Fruit fly (Drosophila melanogaster) whole organism, embryonic: ENCODE results near the gene Muted.

Source experiments
- Ada2b ChIP-seq: fragments of 200-800 bp; sonication (Bioruptor generic); IDR thresholded peaks from 2 replicates; pipeline ENCODE4 v1.3.6; 2022; ENCODE audit warnings: missing biosample characterization, missing genetic modification characterization
- Atf6 ChIP-seq: fragments of 200-800 bp; sonication (Bioruptor generic); IDR thresholded peaks from 2 replicates; pipeline ENCODE4 v1.3.6; 2022; ENCODE audit warnings: missing biosample characterization, missing genetic modification characterization
- BtbVII ChIP-seq: fragments of 200-800 bp; sonication (Bioruptor generic); optimal IDR thresholded peaks from 3 replicates; lab custom pipeline; 2017; ENCODE audit warnings: missing biosample characterization, mild to moderate bottlenecking, missing genetic modification characterization
- CG10209 ChIP-seq: fragments of 200-800 bp; sonication (Bioruptor generic); optimal IDR thresholded peaks from 3 replicates; lab custom pipeline; 2017; ENCODE audit warnings: missing biosample characterization, mild to moderate bottlenecking, missing genetic modification characterization, missing genetic modification reagents
- CG10366 ChIP-seq: fragments of 200-800 bp; sonication (Bioruptor generic); IDR thresholded peaks from 2 replicates; pipeline ENCODE4 v1.3.6; 2022; ENCODE audit warnings: missing biosample characterization, missing genetic modification characterization
- CG10979 ChIP-seq: fragments of 200-800 bp; sonication (Bioruptor generic); optimal IDR thresholded peaks from 2 replicates; lab custom pipeline; 2018; ENCODE audit warnings: missing biosample characterization, mild to moderate bottlenecking, missing genetic modification characterization, moderate library complexity
- CG11696 ChIP-seq: fragments of 200-800 bp; sonication (Bioruptor generic); IDR thresholded peaks from 2 replicates; pipeline ENCODE4 v1.3.6; 2022; ENCODE audit warnings: missing biosample characterization, missing genetic modification characterization
- CG12769 ChIP-seq: fragments of 200-800 bp; sonication (Bioruptor generic); optimal IDR thresholded peaks from 2 replicates; lab custom pipeline; 2019; ENCODE audit warnings: missing biosample characterization, mild to moderate bottlenecking, missing genetic modification characterization, moderate library complexity
- CG13894 ChIP-seq: fragments of 200-800 bp; sonication (Bioruptor generic); optimal IDR thresholded peaks from 3 replicates; lab custom pipeline; 2018; ENCODE audit warnings: missing biosample characterization, mild to moderate bottlenecking, missing genetic modification characterization, moderate library complexity
- CG14014 ChIP-seq: fragments of 200-800 bp; sonication (Bioruptor generic); IDR thresholded peaks from 2 replicates; pipeline ENCODE4 v1.3.6; 2022; ENCODE audit warnings: missing biosample characterization, missing genetic modification characterization
- CG14441 ChIP-seq: fragments of 200-800 bp; sonication (Bioruptor generic); IDR thresholded peaks from 2 replicates; pipeline ENCODE4 v1.3.6; 2022; ENCODE audit warnings: missing biosample characterization, missing genetic modification characterization
- CG17186 ChIP-seq: fragments of 200-800 bp; sonication (Bioruptor generic); optimal IDR thresholded peaks from 3 replicates; lab custom pipeline; 2017; ENCODE audit warnings: missing biosample characterization, missing genetic modification reagents, missing genetic modification characterization
- CG18476 ChIP-seq: fragments of 200-800 bp; sonication (Bioruptor generic); optimal IDR thresholded peaks from 2 replicates; lab custom pipeline; 2016; ENCODE audit warnings: missing biosample characterization, mild to moderate bottlenecking, missing genetic modification characterization
- CG2120 ChIP-seq: fragments of 200-800 bp; sonication (Bioruptor generic); optimal IDR thresholded peaks from 3 replicates; lab custom pipeline; 2016; ENCODE audit warnings: missing biosample characterization, missing genetic modification characterization
- CG2678 ChIP-seq: fragments of 200-800 bp; sonication (Bioruptor generic); optimal IDR thresholded peaks from 3 replicates; lab custom pipeline; 2019; ENCODE audit warnings: missing biosample characterization, mild to moderate bottlenecking, missing genetic modification characterization, moderate library complexity
- CG30403 ChIP-seq: fragments of 200-800 bp; sonication (Bioruptor generic); optimal IDR thresholded peaks from 3 replicates; lab custom pipeline; 2016; ENCODE audit warnings: missing biosample characterization, missing genetic modification characterization
- CG3281 ChIP-seq: fragments of 200-800 bp; sonication (Bioruptor generic); optimal IDR thresholded peaks from 3 replicates; lab custom pipeline; 2017; ENCODE audit warnings: missing biosample characterization, mild to moderate bottlenecking, missing genetic modification characterization
- CG33213 ChIP-seq: fragments of 200-800 bp; sonication (Bioruptor generic); optimal IDR thresholded peaks from 3 replicates; lab custom pipeline; 2016; ENCODE audit warnings: missing biosample characterization, missing genetic modification characterization
- CG33557 ChIP-seq: fragments of 200-800 bp; sonication (Bioruptor generic); optimal IDR thresholded peaks from 2 replicates; lab custom pipeline; 2019; ENCODE audit warnings: missing biosample characterization, mild to moderate bottlenecking, missing genetic modification characterization, moderate library complexity
- CG6175 ChIP-seq: fragments of 200-800 bp; sonication (Bioruptor generic); IDR thresholded peaks from 3 replicates; pipeline ENCODE4 v1.3.6; 2022; ENCODE audit warnings: missing biosample characterization, missing genetic modification characterization
- CG9727 ChIP-seq: fragments of 200-800 bp; sonication (Bioruptor generic); optimal IDR thresholded peaks from 3 replicates; lab custom pipeline; 2017; ENCODE audit warnings: missing biosample characterization, mild to moderate bottlenecking, missing genetic modification characterization
- CG9797 ChIP-seq: fragments of 200-800 bp; sonication (Bioruptor generic); optimal IDR thresholded peaks from 3 replicates; lab custom pipeline; 2018; ENCODE audit warnings: missing biosample characterization, mild to moderate bottlenecking, missing genetic modification characterization
- Deaf1 ChIP-seq: fragments of 200-800 bp; optimal IDR thresholded peaks from 3 replicates; lab custom pipeline; 2019; ENCODE audit warnings: missing biosample characterization, mild to moderate bottlenecking, missing genetic modification characterization, moderate library complexity
- Dek ChIP-seq: fragments of 200-800 bp; sonication (Bioruptor generic); optimal IDR thresholded peaks from 3 replicates; lab custom pipeline; 2019; ENCODE audit warnings: missing biosample characterization, mild to moderate bottlenecking, missing genetic modification characterization, moderate library complexity
- Doc3 ChIP-seq: fragments of 200-800 bp; sonication (Bioruptor generic); IDR thresholded peaks from 3 replicates; pipeline ENCODE4 v1.3.6; 2022; ENCODE audit warnings: missing biosample characterization, missing genetic modification characterization; ENCODE audit not compliant: partially characterized antibody
- Dref ChIP-seq: fragments of 200-800 bp; sonication (Bioruptor generic); IDR thresholded peaks from 2 replicates; pipeline ENCODE4 v1.3.6; 2022; ENCODE audit warnings: missing biosample characterization, missing genetic modification characterization
- Ets65A ChIP-seq: fragments of 200-800 bp; sonication (Bioruptor generic); peaks from one replicate; lab custom pipeline; 2016; ENCODE audit warnings: missing biosample characterization, missing genetic modification characterization
- Fer3 ChIP-seq: fragments of 200-800 bp; sonication (Bioruptor generic); optimal IDR thresholded peaks from 2 replicates; lab custom pipeline; 2018; ENCODE audit warnings: missing biosample characterization, mild to moderate bottlenecking, missing genetic modification characterization, moderate library complexity
- Hr39 ChIP-seq: fragments of >200 bp; optimal IDR thresholded peaks from 2 replicates; lab custom pipeline; 2017
- Lhr ChIP-seq: fragments of 200-800 bp; sonication (Bioruptor generic); optimal IDR thresholded peaks from 3 replicates; lab custom pipeline; 2017; ENCODE audit warnings: mild to moderate bottlenecking, missing biosample characterization, missing genetic modification reagents, missing genetic modification characterization
- Med ChIP-seq: fragments of 200-800 bp; sonication (Bioruptor generic); peaks from one replicate; lab custom pipeline; 2016; ENCODE audit warnings: missing biosample characterization, missing genetic modification characterization, mild to moderate bottlenecking, inconsistent platforms, moderate library complexity
- NK7.1 ChIP-seq: fragments of 200-800 bp; sonication (Bioruptor generic); optimal IDR thresholded peaks from 3 replicates; lab custom pipeline; 2016; ENCODE audit warnings: missing biosample characterization, missing genetic modification characterization
- Nf-YC ChIP-seq: fragments of 200-800 bp; optimal IDR thresholded peaks from 3 replicates; lab custom pipeline; 2019; ENCODE audit warnings: missing biosample characterization, mild to moderate bottlenecking, missing genetic modification characterization, moderate library complexity
- Ptx1 ChIP-seq: fragments of 200-800 bp; sonication (Bioruptor generic); IDR thresholded peaks from 2 replicates; pipeline ENCODE4 v1.3.6; 2022; ENCODE audit warnings: missing biosample characterization, missing genetic modification characterization
- Side ChIP-seq: fragments of 200-800 bp; sonication (Bioruptor generic); optimal IDR thresholded peaks from 2 replicates; lab custom pipeline; 2016; ENCODE audit warnings: missing biosample characterization, missing genetic modification characterization
- Sox100B ChIP-seq: fragments of 200-800 bp; sonication (Bioruptor generic); optimal IDR thresholded peaks from 3 replicates; lab custom pipeline; 2018; ENCODE audit warnings: missing biosample characterization, mild to moderate bottlenecking, missing genetic modification characterization
- Sox102F ChIP-seq: fragments of 200-800 bp; sonication (Bioruptor generic); optimal IDR thresholded peaks from 2 replicates; lab custom pipeline; 2018; ENCODE audit warnings: missing biosample characterization, mild to moderate bottlenecking, missing genetic modification characterization, moderate library complexity
- Sry-δ ChIP-seq: fragments of 200-800 bp; sonication (Bioruptor generic); optimal IDR thresholded peaks from 2 replicates; lab custom pipeline; 2016; ENCODE audit warnings: missing biosample characterization, missing genetic modification characterization
- bigmax ChIP-seq: fragments of 200-800 bp; sonication (Bioruptor generic); optimal IDR thresholded peaks from 2 replicates; lab custom pipeline; 2018; ENCODE audit warnings: missing biosample characterization, mild to moderate bottlenecking, missing genetic modification characterization
- croc ChIP-seq: fragments of 200-800 bp; sonication (Bioruptor generic); conservative IDR thresholded peaks from 3 replicates; pipeline ENCODE4 v1.3.6; 2022; ENCODE audit warnings: missing biosample characterization, missing genetic modification characterization
- crol ChIP-seq: fragments of 200-800 bp; sonication (Bioruptor generic); IDR thresholded peaks from 2 replicates; pipeline ENCODE4 v1.3.6; 2022; ENCODE audit warnings: missing biosample characterization, missing genetic modification characterization
- fd102C ChIP-seq: fragments of 200-800 bp; sonication (Bioruptor generic); optimal IDR thresholded peaks from 2 replicates; lab custom pipeline; 2018; ENCODE audit warnings: missing biosample characterization, mild to moderate bottlenecking, missing genetic modification characterization, moderate library complexity
- grau ChIP-seq: fragments of 200-800 bp; optimal IDR thresholded peaks from 3 replicates; lab custom pipeline; 2019; ENCODE audit warnings: missing biosample characterization, mild to moderate bottlenecking, missing genetic modification characterization, moderate library complexity
- kay ChIP-seq: fragments of 200-800 bp; sonication (Bioruptor generic); optimal IDR thresholded peaks from 2 replicates; lab custom pipeline; 2016; ENCODE audit warnings: missing biosample characterization, missing genetic modification characterization
- lilli ChIP-seq: fragments of 200-800 bp; sonication (Bioruptor generic); optimal IDR thresholded peaks from 3 replicates; lab custom pipeline; 2016; ENCODE audit warnings: missing biosample characterization, missing genetic modification characterization
- pros ChIP-seq: fragments of 200-800 bp; sonication (Bioruptor generic); optimal IDR thresholded peaks from 3 replicates; lab custom pipeline; 2019; ENCODE audit warnings: missing biosample characterization, mild to moderate bottlenecking, missing genetic modification characterization, moderate library complexity
- row ChIP-seq: fragments of 200-800 bp; sonication (Bioruptor generic); IDR thresholded peaks from 3 replicates; pipeline ENCODE4 v1.3.6; 2022; ENCODE audit warnings: missing biosample characterization, missing genetic modification characterization
- salm ChIP-seq: fragments of 200-800 bp; sonication (Bioruptor generic); optimal IDR thresholded peaks from 2 replicates; lab custom pipeline; 2018; ENCODE audit warnings: missing biosample characterization, mild to moderate bottlenecking, missing genetic modification characterization
- ssp ChIP-seq: fragments of 200-800 bp; sonication (Bioruptor generic); IDR thresholded peaks from 2 replicates; pipeline ENCODE4 v1.3.6; 2022; ENCODE audit warnings: missing biosample characterization, missing genetic modification characterization
- stc ChIP-seq: fragments of 200-800 bp; sonication (Bioruptor generic); IDR thresholded peaks from 2 replicates; pipeline ENCODE4 v1.3.6; 2022; ENCODE audit warnings: missing biosample characterization, missing genetic modification characterization
- tgo ChIP-seq: fragments of 200-800 bp; sonication (Bioruptor generic); IDR thresholded peaks from 3 replicates; pipeline ENCODE4 v1.3.6; 2022; ENCODE audit warnings: missing biosample characterization, missing genetic modification characterization
- tio ChIP-seq: fragments of 200-800 bp; sonication (Bioruptor generic); optimal IDR thresholded peaks from 2 replicates; lab custom pipeline; 2017; ENCODE audit warnings: missing biosample characterization, missing genetic modification characterization, inconsistent platforms

Muted gene

DNA sequence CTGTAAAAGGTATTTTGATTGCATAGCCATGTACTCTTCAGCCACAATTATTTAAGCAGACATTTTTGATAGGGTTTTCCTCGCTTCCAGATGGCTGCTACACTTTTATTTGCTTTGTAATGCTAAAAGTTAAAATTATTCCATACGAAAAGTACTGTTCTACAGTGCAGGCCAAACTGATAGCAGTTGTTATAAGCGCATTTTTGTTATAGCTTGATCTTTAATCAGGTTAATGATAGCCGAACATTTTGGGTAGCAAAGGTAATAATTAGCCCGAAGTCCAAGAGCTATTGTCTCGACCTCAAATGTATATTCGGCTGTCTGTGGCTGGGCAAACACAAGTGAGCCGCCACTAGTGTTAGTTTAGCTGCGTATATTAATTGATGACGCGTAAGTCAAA lies 4.5 kb upstream of the Muted start:
- TF ChIP-seq CG18476 (GFP tag; lab: Kevin White, UChicago), result no peak
- TF ChIP-seq CG2120 (GFP tag; lab: Kevin White, UChicago), result peak; percentile 0
- no peak for TF ChIP-seq croc (GFP tag; lab: Robert Waterston, UW)
- TF ChIP-seq Dref (GFP tag; lab: Robert Waterston, UW), result no peak
- no peak for TF ChIP-seq Lhr (GFP tag; lab: Kevin White, UChicago)
- no peak for TF ChIP-seq Sox102F (GFP tag; lab: Kevin White, UChicago)
- TF ChIP-seq Sry-δ (GFP tag; lab: Kevin White, UChicago), result no peak
- TF ChIP-seq Sox100B (GFP tag; lab: Kevin White, UChicago), result no peak
- no peak for TF ChIP-seq BtbVII (GFP tag; lab: Kevin White, UChicago)
- TF ChIP-seq CG14441 (GFP tag; lab: Robert Waterston, UW), result no peak
- no peak for TF ChIP-seq CG14014 (GFP tag; lab: Robert Waterston, UW)
- TF ChIP-seq salm (tag; lab: Kevin White, UChicago), result no peak
- TF ChIP-seq CG10209 (GFP tag; lab: Kevin White, UChicago), result no peak
- TF ChIP-seq row, result 0 out of 3 replicates have a peak, but pooled peaks have one; percentile 5
- TF ChIP-seq Side (GFP tag; lab: Kevin White, UChicago), result no peak
- peak; percentile 13 for TF ChIP-seq CG12769
- TF ChIP-seq crol, result no peak
- TF ChIP-seq CG3281 (GFP tag; lab: Kevin White, UChicago), result peak; percentile 13
- TF ChIP-seq CG33557 (GFP tag; lab: Kevin White, UChicago), result no peak
- TF ChIP-seq tgo, result no peak
- peak; percentile 45 for TF ChIP-seq Ets65A
- no peak for TF ChIP-seq Dek (tag; lab: Kevin White, UChicago)
- TF ChIP-seq lilli, result peak; percentile 19
- no peak for TF ChIP-seq grau
- TF ChIP-seq tio (GFP tag; lab: Kevin White, UChicago), result peak; percentile 22
- peak; percentile 12 for TF ChIP-seq CG2678 (tag; lab: Kevin White, UChicago)
- no peak for TF ChIP-seq kay (GFP tag; lab: Kevin White, UChicago)
- 0 out of 2 replicates have a peak, but pooled peaks have one; percentile 56 for TF ChIP-seq CG11696
- no peak for TF ChIP-seq CG17186 (GFP tag; lab: Kevin White, UChicago)
- no peak for TF ChIP-seq pros (GFP tag; lab: Kevin White, UChicago)
- no peak for TF ChIP-seq NK7.1 (GFP tag; lab: Kevin White, UChicago)
- no peak for TF ChIP-seq bigmax (GFP tag; lab: Kevin White, UChicago)
- TF ChIP-seq CG10979 (tag; lab: Kevin White, UChicago), result no peak
- no peak for TF ChIP-seq ssp (GFP tag; lab: Robert Waterston, UW)
- TF ChIP-seq CG13894, result no peak
- peak; percentile 4 for TF ChIP-seq CG9727
- TF ChIP-seq CG33213 (GFP tag; lab: Kevin White, UChicago), result no peak
- TF ChIP-seq fd102C (GFP tag; lab: Kevin White, UChicago), result no peak
- no peak for TF ChIP-seq Doc3
- TF ChIP-seq Med (GFP tag; lab: Kevin White, UChicago), result peak; percentile 55
- no peak for TF ChIP-seq stc (GFP tag; lab: Robert Waterston, UW)
- TF ChIP-seq Nf-YC (tag; lab: Kevin White, UChicago), result no peak
- TF ChIP-seq CG6175 (GFP tag; lab: Robert Waterston, UW), result no peak
- peak; percentile 10; the same call in 1 of the 2 replicates for TF ChIP-seq Ada2b (GFP tag; lab: Robert Waterston, UW)
- no peak for TF ChIP-seq Hr39 (lab: Kevin White, UChicago)
- TF ChIP-seq Fer3 (tag; lab: Kevin White, UChicago), result peak; percentile 18
- TF ChIP-seq Atf6, result no peak
- TF ChIP-seq Deaf1 (tag; lab: Kevin White, UChicago), result no peak
- TF ChIP-seq CG30403, result peak; percentile 7
- no peak for TF ChIP-seq CG10366 (GFP tag; lab: Robert Waterston, UW)
- 0 out of 2 replicates have a peak, but pooled peaks have one; percentile 7 for TF ChIP-seq Ptx1 (GFP tag; lab: Robert Waterston, UW)
- no peak for TF ChIP-seq CG9797
